Worm (Caenorhabditis elegans): ENCODE results near the gene vpat-1.

DNA sequence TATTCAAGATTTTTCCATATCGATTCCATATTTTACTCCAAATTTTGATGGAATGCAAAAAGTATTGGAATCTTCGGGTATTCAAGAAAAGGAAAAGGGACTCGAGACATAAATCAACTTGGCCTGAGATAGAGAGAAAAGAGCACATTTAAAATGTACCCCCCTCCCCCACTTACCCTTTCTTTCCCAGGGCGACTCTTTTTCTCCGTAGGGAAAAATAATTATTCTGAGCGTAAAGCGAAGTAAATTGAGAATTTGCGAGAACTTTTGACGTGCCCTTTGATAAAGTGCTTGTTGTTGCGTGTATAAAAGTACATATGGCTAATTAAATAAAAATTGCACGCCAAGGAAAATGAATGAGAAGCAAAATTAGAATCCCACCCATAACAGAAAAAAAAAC, 14.7 kb upstream of the vpat-1 start:
- TF ChIP-seq pha-4 (tag; optimal IDR thresholded peaks at IDR 0.05) = no peak
- no peak for TF ChIP-seq ceh-82 (tag; optimal IDR thresholded peaks at IDR 0.05)
- no peak for TF ChIP-seq nhr-237 (tag; optimal IDR thresholded peaks at IDR 0.05)
- TF ChIP-seq nhr-11 (tag; optimal IDR thresholded peaks at IDR 0.05) = no peak
- TF ChIP-seq R02D3.7 (tag; optimal IDR thresholded peaks at IDR 0.05) = no peak
- TF ChIP-seq skn-1 (tag; optimal IDR thresholded peaks at IDR 0.05) = no peak
- TF ChIP-seq egl-27 (tag; optimal IDR thresholded peaks at IDR 0.05) = no peak
- TF ChIP-seq ztf-11 (tag; optimal IDR thresholded peaks at IDR 0.05) = no peak
- TF ChIP-seq lin-15B (tag; optimal IDR thresholded peaks at IDR 0.05) = no peak
- no peak for TF ChIP-seq ztf-4 (tag; optimal IDR thresholded peaks at IDR 0.05)
- TF ChIP-seq elt-3 (tag; optimal IDR thresholded peaks at IDR 0.05) = no peak
- TF ChIP-seq zag-1 (tag; optimal IDR thresholded peaks at IDR 0.05) = no peak

Data from whole organism, L3 larva.